Worm (Caenorhabditis elegans) whole organism, dauer: ENCODE measurements around the gene acr-3.

ENCODE experiments used
- unc-62 ChIP-seq: sonication (generic microtip); optimal IDR thresholded peaks from 2 replicates; lab custom pipeline; 2017; ENCODE audit warnings: missing biosample characterization, missing genetic modification reagents, missing genetic modification characterization

Gene acr-3

ce11 chrX:6761211-6761610, 51.9 kb downstream of the acr-3 start:
- TF ChIP-seq unc-62 (GFP tag; lab: Kevin White, UChicago): no peak

ce11 chrX:6761688-6762185, 52.4 kb downstream of the acr-3 start, which contains the start of gene abts-4:
TSS of gene abts-4 (minus strand) at chrX:6761738.
- TF ChIP-seq unc-62 (GFP tag; lab: Kevin White, UChicago): no peak
